Worm (Caenorhabditis elegans): ENCODE results near the gene gst-35.

The gst-35 gene

ce11 chrII:15213732-15214131 is 28.5 kb upstream of the gst-35 start:
- TF ChIP-seq rcor-1 (GFP tag; IDR thresholded peaks at IDR 0.05) (no peak), attf-6 (GFP tag; IDR thresholded peaks at IDR 0.05) (no peak), T07F8.4 (tag; optimal IDR thresholded peaks at IDR 0.05) (no peak), nfya-1 (tag; optimal IDR thresholded peaks at IDR 0.05; ENCODE audit: borderline replicate concordance, insufficient read depth) (no peak), ztf-25 (GFP tag; IDR thresholded peaks at IDR 0.05) (no peak), egrh-3 (GFP tag; IDR thresholded peaks at IDR 0.05) (no peak), pbrm-1 (GFP tag; IDR thresholded peaks at IDR 0.05) (no peak)

ce11 chrII:15212260-15212914 is 27.2 kb upstream of the gst-35 start:
- TF ChIP-seq hmg-1.2 (GFP tag; IDR thresholded peaks at IDR 0.05) (0 out of 2 replicates have a peak, but pooled peaks have one; percentile 17), lag-1 (GFP tag; IDR thresholded peaks at IDR 0.05) (no peak), ceh-27 (GFP tag; optimal IDR thresholded peaks at IDR 0.05) (peak; percentile 54), lin-40 (tag; optimal IDR thresholded peaks at IDR 0.05) (peak; percentile 62), cebp-1 (GFP tag; IDR thresholded peaks at IDR 0.05) (no peak), cebp-1 (tag; optimal IDR thresholded peaks at IDR 0.05) (peak; percentile 61), ztf-26 (tag; optimal IDR thresholded peaks at IDR 0.05) (peak; percentile 80), B0336.3 (GFP tag; IDR thresholded peaks at IDR 0.05) (peak; percentile 24; the same call in 1 of the 2 replicates), unc-62 (GFP tag; optimal IDR thresholded peaks at IDR 0.05) (no peak), nfyb-1 (GFP tag; IDR thresholded peaks at IDR 0.05) (0 out of 2 replicates have a peak, but pooled peaks have one; percentile 45)

DNA sequence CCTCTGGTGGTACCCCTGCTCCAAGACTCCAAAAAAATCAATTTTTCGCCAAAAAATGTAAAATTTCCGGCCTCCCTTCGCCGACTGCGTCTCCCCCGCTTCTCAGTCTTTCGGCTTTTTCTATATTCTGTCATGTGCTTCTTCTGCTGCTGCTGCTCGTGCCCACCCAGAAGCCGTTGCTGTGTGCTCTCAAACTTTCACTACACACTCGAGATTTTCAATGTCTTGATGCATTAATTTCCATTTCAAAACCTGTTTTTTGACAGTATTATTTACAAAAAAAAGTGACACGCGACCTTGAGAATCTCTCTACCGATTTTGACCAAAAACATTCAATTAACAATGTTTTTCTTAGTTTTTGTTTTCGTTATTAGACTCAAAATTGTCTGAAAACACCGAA is 24.1 kb upstream of the gst-35 start:
- TF ChIP-seq F10E7.11 (tag; optimal IDR thresholded peaks at IDR 0.05): no peak
- 0 out of 2 replicates have a peak, but pooled peaks have one; percentile 28 for TF ChIP-seq zfh-2 (GFP tag; conservative IDR thresholded peaks at IDR 0.05)
- TF ChIP-seq ama-1 (optimal IDR thresholded peaks at IDR 0.05): no peak
- peak in 1 of 2 experiments; percentile 1 for TF ChIP-seq ama-1 (GFP tag; optimal IDR thresholded peaks at IDR 0.05)
- TF ChIP-seq lsl-1 (GFP tag; optimal IDR thresholded peaks at IDR 0.05): no peak
- TF ChIP-seq hmg-1.2 (GFP tag; IDR thresholded peaks at IDR 0.05): peak; percentile 41; the same call in 1 of the 2 replicates

DNA sequence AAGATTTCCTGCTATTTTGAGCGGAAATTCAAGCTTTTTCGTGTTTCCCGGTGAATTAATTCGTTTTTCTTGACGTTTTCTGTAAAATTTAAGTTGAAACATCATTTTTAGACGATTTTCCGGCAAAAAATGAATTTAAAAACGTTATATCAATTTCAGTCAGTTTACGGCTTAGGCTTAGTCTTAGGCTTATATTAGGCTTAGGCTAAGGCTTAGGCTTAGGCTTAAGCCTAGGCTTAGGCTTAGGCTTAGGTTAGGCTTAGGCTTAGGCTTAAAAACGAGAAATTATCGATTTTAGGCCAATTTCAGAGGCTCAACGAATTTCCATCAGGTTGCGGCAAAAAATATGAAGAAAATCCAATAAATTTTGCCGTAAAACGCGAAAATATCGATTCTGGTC is 23.7 kb upstream of the gst-35 start:
- no peak for TF ChIP-seq F49E8.2 (tag; optimal IDR thresholded peaks at IDR 0.05; ENCODE audit: insufficient read depth)
- no peak for TF ChIP-seq bed-2 (GFP tag; IDR thresholded peaks at IDR 0.05)
- TF ChIP-seq attf-5 (GFP tag; optimal IDR thresholded peaks at IDR 0.05): no peak

ce11 chrII:15208151-15208550 is 23.0 kb upstream of the gst-35 start:
- no peak for TF ChIP-seq ekl-4 (GFP tag; IDR thresholded peaks at IDR 0.05)
- TF ChIP-seq T26A5.8 (tag; optimal IDR thresholded peaks at IDR 0.05): no peak
- TF ChIP-seq akir-1 (GFP tag; optimal IDR thresholded peaks at IDR 0.05): no peak
- no peak for TF ChIP-seq nhr-80 (tag; optimal IDR thresholded peaks at IDR 0.05)
- TF ChIP-seq egl-18 (GFP tag; IDR thresholded peaks at IDR 0.05): no peak
- TF ChIP-seq nfya-1 (tag; optimal IDR thresholded peaks at IDR 0.05; ENCODE audit: borderline replicate concordance, insufficient read depth): no peak
- TF ChIP-seq tbp1 (GFP tag; optimal IDR thresholded peaks at IDR 0.05): no peak
- TF ChIP-seq D2030.7 (GFP tag; IDR thresholded peaks at IDR 0.05): peak; percentile 52; the same call in 1 of the 2 replicates
- TF ChIP-seq K11D2.4 (GFP tag; IDR thresholded peaks at IDR 0.05): no peak
- no peak for TF ChIP-seq lir-1 (GFP tag; conservative IDR thresholded peaks at IDR 0.05)
- peak in 1 of 3 experiments; percentile 46 for TF ChIP-seq lin-35 (GFP tag; optimal IDR thresholded peaks at IDR 0.05)
- peak; percentile 40; the same call in 1 of the 2 replicates for TF ChIP-seq madf-6 (GFP tag; IDR thresholded peaks at IDR 0.05)
- TF ChIP-seq fkh-3 (tag; optimal IDR thresholded peaks at IDR 0.05): no peak
- TF ChIP-seq lag-1 (GFP tag; IDR thresholded peaks at IDR 0.05): no peak
- peak; percentile 74 for TF ChIP-seq lsl-1 (GFP tag; optimal IDR thresholded peaks at IDR 0.05)
- no peak for TF ChIP-seq attf-6 (GFP tag; IDR thresholded peaks at IDR 0.05)
- no peak for TF ChIP-seq tlf-1 (GFP tag; optimal IDR thresholded peaks at IDR 0.05)
- TF ChIP-seq pha-4 (tag; optimal IDR thresholded peaks at IDR 0.05): no peak
- TF ChIP-seq F52B5.7 (tag; optimal IDR thresholded peaks at IDR 0.05): no peak
- TF ChIP-seq him-1 (tag; optimal IDR thresholded peaks at IDR 0.05): no peak
- TF ChIP-seq ceh-40 (GFP tag; IDR thresholded peaks at IDR 0.05): no peak
- no peak for TF ChIP-seq somi-1 (GFP tag; optimal IDR thresholded peaks at IDR 0.05)

Measured in whole organism, young adult.